Worm (Caenorhabditis elegans) whole organism, midembryonic: ENCODE results near the gene Y39A1A.2.

Source experiments
- T22C8.4 ChIP-seq: fragments of 200-800 bp; sonication (Bioruptor generic); IDR thresholded peaks from 2 replicates; pipeline ENCODE4 v1.3.6; 2022; ENCODE audit warnings: missing genetic modification characterization, missing compliant biosample characterization
- cog-1 ChIP-seq: sonication (generic microtip); optimal IDR thresholded peaks from 2 replicates; lab custom pipeline; 2016; ENCODE audit warnings: missing genetic modification characterization, missing compliant biosample characterization
- flt-1 ChIP-seq: fragments of 200-800 bp; sonication (Bioruptor generic); IDR thresholded peaks from 2 replicates; pipeline ENCODE4 v1.3.6; 2022; ENCODE audit warnings: missing genetic modification characterization, missing compliant biosample characterization
- klf-2 ChIP-seq: fragments of 200-800 bp; sonication (Bioruptor generic); conservative IDR thresholded peaks from 2 replicates; pipeline ENCODE4 v1.3.6; 2022; ENCODE audit warnings: missing genetic modification reagents, missing genetic modification characterization, missing compliant biosample characterization
- med-1 ChIP-seq: sonication (generic microtip); optimal IDR thresholded peaks from 2 replicates; lab custom pipeline; 2017; ENCODE audit warnings: missing genetic modification characterization, mild to moderate bottlenecking, missing compliant biosample characterization, antibody characterized with exemption, missing genetic modification reagents; ENCODE audit not compliant: insufficient read depth
- ref-1 ChIP-seq: fragments of 200-800 bp; sonication (Bioruptor generic); conservative IDR thresholded peaks from 2 replicates; pipeline ENCODE4 v1.3.6; 2022; ENCODE audit warnings: missing genetic modification reagents, missing genetic modification characterization, missing compliant biosample characterization
- tab-1 ChIP-seq: fragments of 200-800 bp; sonication (Bioruptor generic); IDR thresholded peaks from 2 replicates; pipeline ENCODE4 v1.3.6; 2022; ENCODE audit warnings: missing genetic modification characterization, missing compliant biosample characterization
- ztf-23 ChIP-seq: fragments of 200-800 bp; sonication (Bioruptor generic); IDR thresholded peaks from 2 replicates; pipeline ENCODE4 v1.3.6; 2022; ENCODE audit warnings: missing genetic modification reagents, missing genetic modification characterization, missing compliant biosample characterization
- ztf-29 ChIP-seq: fragments of 200-800 bp; sonication (Bioruptor generic); IDR thresholded peaks from 2 replicates; pipeline ENCODE4 v1.3.6; 2022; ENCODE audit warnings: missing genetic modification reagents, missing genetic modification characterization, missing compliant biosample characterization

DNA sequence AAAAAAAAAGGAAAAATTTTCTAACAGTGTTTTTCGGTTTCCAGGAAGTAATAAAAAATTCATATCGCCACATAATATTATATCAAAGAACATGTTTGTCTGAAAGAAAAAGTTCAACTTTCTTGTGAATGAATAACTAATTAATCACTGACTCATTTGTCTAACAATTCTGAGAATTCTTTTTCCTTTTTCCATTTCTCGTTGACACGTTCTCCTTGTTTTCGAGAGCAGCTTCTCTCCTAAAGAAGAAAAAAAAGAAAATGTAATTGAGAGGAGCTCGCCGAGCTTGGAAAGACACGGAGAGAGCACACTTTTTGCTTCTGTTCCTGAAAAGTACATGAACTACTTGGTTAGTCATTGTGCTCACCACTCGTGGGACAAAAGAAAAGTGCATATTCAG lies 4.8 kb upstream of the Y39A1A.2 start:
- no peak for TF ChIP-seq ztf-23 (GFP tag; lab: Robert Waterston, UW)
- no peak for TF ChIP-seq med-1 (GFP tag; lab: Kevin White, UChicago)
- no peak for TF ChIP-seq klf-2 (GFP tag; lab: Robert Waterston, UW)
- TF ChIP-seq tab-1 (GFP tag; lab: Robert Waterston, UW), result no peak
- no peak for TF ChIP-seq ref-1
- TF ChIP-seq flt-1 (GFP tag; lab: Robert Waterston, UW), result no peak
- no peak for TF ChIP-seq T22C8.4 (GFP tag; lab: Robert Waterston, UW)
- no peak for TF ChIP-seq cog-1 (tag; lab: Kevin White, UChicago)
- no peak for TF ChIP-seq ztf-29 (GFP tag; lab: Robert Waterston, UW)
